Worm (Caenorhabditis elegans) whole organism, L4 larva: ENCODE data around the gene daf-28.

Experiments used
- D1046.2 ChIP-seq: fragments of 200-800 bp; sonication (Bioruptor generic); IDR thresholded peaks from 2 replicates; pipeline ENCODE4 v1.3.6; 2022; ENCODE audit warnings: missing genetic modification characterization, missing compliant biosample characterization
- daf-8 ChIP-seq: fragments of 200-800 bp; sonication (Bioruptor generic); IDR thresholded peaks from 2 replicates; pipeline ENCODE4 v1.3.6; 2022; ENCODE audit warnings: missing genetic modification characterization, missing compliant biosample characterization
- fkh-10 ChIP-seq: fragments of 150-350 bp; optimal IDR thresholded peaks from 2 replicates; lab custom pipeline; 2014; ENCODE audit warnings: missing biosample characterization, missing genetic modification reagents, missing genetic modification characterization
- lin-13 ChIP-seq: fragments of 150-350 bp; optimal IDR thresholded peaks from 2 replicates; lab custom pipeline; 2014; ENCODE audit warnings: missing biosample characterization, missing genetic modification reagents, missing genetic modification characterization
- mdl-1 ChIP-seq, 2 experiments: fragments of 150-350 bp in 1 of 2; sonication (generic microtip) in 1 of 2; optimal IDR thresholded peaks; 2 replicates each; lab custom pipeline; 2014 to 2017; ENCODE audit warnings: missing biosample characterization in 2 of 2, missing genetic modification characterization in 2 of 2
- nhr-237 ChIP-seq: sonication (generic microtip); optimal IDR thresholded peaks from 2 replicates; lab custom pipeline; 2017; ENCODE audit warnings: missing biosample characterization, missing genetic modification characterization
- nhr-41 ChIP-seq: fragments of 200-800 bp; sonication (Bioruptor generic); IDR thresholded peaks from 2 replicates; pipeline ENCODE4 v1.3.6; 2022; ENCODE audit warnings: missing genetic modification reagents, missing genetic modification characterization, missing compliant biosample characterization
- nhr-42 ChIP-seq: fragments of 200-800 bp; sonication (Bioruptor generic); IDR thresholded peaks from 2 replicates; pipeline ENCODE4 v1.3.6; 2022; ENCODE audit warnings: missing genetic modification characterization, missing compliant biosample characterization
- saeg-2 ChIP-seq: fragments of 200-800 bp; sonication (Bioruptor generic); IDR thresholded peaks from 2 replicates; pipeline ENCODE4 v1.3.6; 2022; ENCODE audit warnings: missing genetic modification reagents, missing genetic modification characterization, missing compliant biosample characterization
- unc-62 ChIP-seq, 3 experiments: fragments of 150-350 bp in 1 of 3; sonication (generic microtip); optimal IDR thresholded peaks in 2 of 3; peaks in 1 of 3; 1 replicate in 1 of 3; 2 replicates in 2 of 3; lab custom pipeline; 2014 to 2017; ENCODE audit warnings: missing biosample characterization in 3 of 3, missing genetic modification characterization in 3 of 3, missing genetic modification reagents in 3 of 3, missing genotype in 1 of 3

DNA sequence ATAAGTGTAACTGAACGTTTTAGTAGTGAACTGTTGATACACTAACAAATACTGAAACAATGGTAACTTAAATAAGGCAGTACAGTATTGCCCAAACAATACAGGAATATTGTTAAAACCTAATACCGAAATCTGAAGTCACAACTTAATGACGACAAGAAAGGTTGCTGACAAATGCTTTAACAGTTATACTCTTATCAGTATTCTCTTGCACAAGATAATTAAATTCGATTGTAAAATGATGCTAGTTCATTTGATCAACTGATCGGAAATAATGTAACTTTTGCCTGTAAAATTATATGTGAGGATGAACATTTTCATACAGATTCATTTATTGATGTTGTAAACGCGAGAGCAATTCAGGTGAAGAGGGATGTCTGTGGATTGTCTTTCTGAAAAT, 16.7 kb downstream of the daf-28 start:
- TF ChIP-seq nhr-237 (tag; lab: Kevin White, UChicago) = no peak
- no peak for TF ChIP-seq mdl-1 (tag; optimal IDR thresholded peaks at IDR 0.05; lab: Kevin White, UChicago)
- no peak for TF ChIP-seq nhr-42 (GFP tag; lab: Robert Waterston, UW)
- TF ChIP-seq lin-13 (GFP tag; lab: Kevin White, UChicago) = no peak
- no peak for TF ChIP-seq nhr-41 (GFP tag; lab: Robert Waterston, UW)
- TF ChIP-seq daf-8 (GFP tag; lab: Robert Waterston, UW) = no peak
- TF ChIP-seq D1046.2 (GFP tag; lab: Robert Waterston, UW) = no peak
- TF ChIP-seq saeg-2 (GFP tag; lab: Robert Waterston, UW) = no peak
- TF ChIP-seq fkh-10 = no peak
- TF ChIP-seq unc-62 (GFP tag; optimal IDR thresholded peaks at IDR 0.05 in 1 of 2; lab: Kevin White, UChicago) = peak in 1 of 2 experiments; percentile 71
- no peak for TF ChIP-seq unc-62 (tag; optimal IDR thresholded peaks at IDR 0.05; lab: Kevin White, UChicago)
